Worm (Caenorhabditis elegans): ENCODE data around the gene Y41D4B.15.
A peak's percentile ranks its signal among the peaks of the same experiment; 100 is the strongest.
"Not testable (repeated sequence)": the region's sequence is repeated elsewhere in the genome, so short reads cannot be mapped to it uniquely, and the experiment has no call there.

The Y41D4B.15 gene

ce11 chrIV:1609973-1610372, 46.1 kb downstream of the Y41D4B.15 start, which contains the start of gene dsl-3:
Gene dsl-3 (plus strand): TSS chrIV:1610273.
- TF ChIP-seq lin-26 (GFP tag; IDR thresholded peaks at IDR 0.05); F10E7.11 (tag; optimal IDR thresholded peaks at IDR 0.05); mxl-1 (tag; optimal IDR thresholded peaks at IDR 0.05): not testable (repeated sequence)

DNA sequence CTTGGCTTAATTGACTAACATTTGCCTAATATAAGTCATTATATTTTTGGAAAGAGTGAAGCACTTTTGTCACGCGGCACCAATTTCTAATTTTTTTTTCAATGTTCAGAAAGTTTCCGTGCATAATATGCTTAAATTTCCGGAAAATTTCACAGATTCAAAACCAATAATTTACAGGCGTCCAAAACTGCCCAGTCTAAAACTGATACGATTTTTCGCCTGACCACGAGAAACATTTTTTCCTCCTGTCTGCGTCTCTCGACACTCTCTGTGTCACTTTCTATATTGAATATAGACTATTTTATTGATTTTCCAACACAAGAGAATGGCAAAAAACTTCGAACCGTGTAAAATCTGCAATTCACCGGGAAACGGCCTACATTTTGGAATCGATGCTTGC, 49.7 kb downstream of the Y41D4B.15 start, which contains the start of gene nhr-122:
TSS of gene nhr-122 (plus strand) at position 301 of the 400 bp plus-strand sequence.
- TF ChIP-seq lin-40 (tag; optimal IDR thresholded peaks at IDR 0.05), result no peak
- TF ChIP-seq rcor-1 (GFP tag; IDR thresholded peaks at IDR 0.05), result no peak
- peak; percentile 31; the same call in 1 of the 2 replicates for TF ChIP-seq hmg-1.2 (GFP tag; IDR thresholded peaks at IDR 0.05)

All from whole organism, young adult.